Fruit fly (Drosophila melanogaster) Kc167 (cell line): Measurements from ENCODE around the gene CG14275.

ENCODE experiments used
- Myc ChIP-seq: fragments of >200 bp; optimal IDR thresholded peaks from 2 replicates; lab custom pipeline; 2017; ENCODE audit warnings: missing external identifiers
- h ChIP-seq: fragments of >200 bp; optimal IDR thresholded peaks from 3 replicates; lab custom pipeline; 2018; ENCODE audit warnings: missing external identifiers
- insv ChIP-seq: fragments of >200 bp; optimal IDR thresholded peaks from 3 replicates; lab custom pipeline; 2018; ENCODE audit warnings: missing external identifiers
- psq ChIP-seq: fragments of >200 bp; optimal IDR thresholded peaks from 2 replicates; lab custom pipeline; 2017; ENCODE audit warnings: missing external identifiers

DNA sequence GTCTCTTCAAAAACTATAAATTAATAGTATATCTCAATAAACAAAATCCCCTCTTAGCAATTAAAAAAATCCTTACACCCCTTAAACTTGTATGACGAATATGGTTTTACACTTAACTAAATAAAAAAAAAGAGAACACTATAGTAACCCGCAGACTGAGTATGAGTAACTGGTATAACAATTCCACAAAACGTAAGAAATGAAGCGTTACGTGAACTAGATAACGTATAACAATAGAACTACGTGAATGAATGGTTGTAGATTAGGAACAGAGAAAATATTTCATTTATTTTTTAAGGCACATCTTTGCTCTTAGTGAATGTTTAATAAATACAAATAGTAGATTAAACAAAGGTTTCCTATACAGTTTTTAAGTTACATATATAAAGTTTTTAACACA is 28.2 kb downstream of the CG14275 start:
- TF ChIP-seq insv (lab: Kevin White, UChicago), result no peak
- TF ChIP-seq psq, result no peak
- TF ChIP-seq h (lab: Kevin White, UChicago), result no peak
- TF ChIP-seq Myc, result no peak
